Fruit fly (Drosophila melanogaster) Kc167 (cell line): Measurements from ENCODE around the gene kek5.

Experiments
- Myc ChIP-seq: fragments of >200 bp; optimal IDR thresholded peaks from 2 replicates; lab custom pipeline; 2017; ENCODE audit warnings: missing external identifiers
- Sin3A ChIP-seq: fragments of >200 bp; optimal IDR thresholded peaks from 2 replicates; lab custom pipeline; 2018; ENCODE audit warnings: missing external identifiers
- h ChIP-seq: fragments of >200 bp; optimal IDR thresholded peaks from 3 replicates; lab custom pipeline; 2018; ENCODE audit warnings: missing external identifiers
- insv ChIP-seq: fragments of >200 bp; optimal IDR thresholded peaks from 3 replicates; lab custom pipeline; 2018; ENCODE audit warnings: missing external identifiers
- psq ChIP-seq: fragments of >200 bp; optimal IDR thresholded peaks from 2 replicates; lab custom pipeline; 2017; ENCODE audit warnings: missing external identifiers
- ttk ChIP-seq: sonication (Bioruptor generic); optimal IDR thresholded peaks from 2 replicates; lab custom pipeline; 2017; ENCODE audit warnings: missing external identifiers

The kek5 gene

dm6 chrX:19358948-19359506 lies 6.0 kb downstream of the kek5 start:
- TF ChIP-seq h (lab: Kevin White, UChicago) (no peak), Myc (no peak), insv (no peak), psq (no peak), ttk (lab: Kevin White, UChicago) (no peak), Sin3A (lab: Kevin White, UChicago) (no peak)

- TF ChIP-seq Sin3A (lab: Kevin White, UChicago) (no peak), insv (no peak), Myc (no peak), ttk (lab: Kevin White, UChicago) (no peak), h (lab: Kevin White, UChicago) (no peak), psq (no peak)
These were observed 7.9 kb downstream of the kek5 start for dm6 chrX:19360735-19361405.

dm6 chrX:19361406-19361859 lies 8.5 kb downstream of the kek5 start:
- no peak for TF ChIP-seq Myc
- no peak for TF ChIP-seq psq
- TF ChIP-seq ttk (lab: Kevin White, UChicago) = no peak
- no peak for TF ChIP-seq insv
- no peak for TF ChIP-seq Sin3A (lab: Kevin White, UChicago)
- no peak for TF ChIP-seq h (lab: Kevin White, UChicago)

- no peak for TF ChIP-seq insv
- TF ChIP-seq h (lab: Kevin White, UChicago) = no peak
- TF ChIP-seq Sin3A (lab: Kevin White, UChicago) = no peak
- no peak for TF ChIP-seq Myc
- no peak for TF ChIP-seq psq
- TF ChIP-seq ttk (lab: Kevin White, UChicago) = no peak
These were observed 11.1 kb downstream of the kek5 start for dm6 chrX:19364034-19364433.

- TF ChIP-seq ttk (lab: Kevin White, UChicago) (no peak), Sin3A (lab: Kevin White, UChicago) (no peak), insv (no peak)
These were observed 16.9 kb downstream of the kek5 start for dm6 chrX:19369865-19370264.

dm6 chrX:19371135-19371938 lies 18.4 kb downstream of the kek5 start:
- TF ChIP-seq insv = no peak
- no peak for TF ChIP-seq Sin3A (lab: Kevin White, UChicago)
- TF ChIP-seq h (lab: Kevin White, UChicago) = no peak
- TF ChIP-seq Myc = no peak
- no peak for TF ChIP-seq psq
- TF ChIP-seq ttk (lab: Kevin White, UChicago) = no peak

dm6 chrX:19371996-19372410 lies 19.0 kb downstream of the kek5 start:
- no peak for TF ChIP-seq h (lab: Kevin White, UChicago)
- no peak for TF ChIP-seq insv
- no peak for TF ChIP-seq psq
- TF ChIP-seq Sin3A (lab: Kevin White, UChicago) = no peak
- TF ChIP-seq ttk (lab: Kevin White, UChicago) = no peak
- TF ChIP-seq Myc = no peak

- TF ChIP-seq h (lab: Kevin White, UChicago) (no peak), ttk (lab: Kevin White, UChicago) (no peak), insv (no peak), Myc (no peak), psq (no peak), Sin3A (lab: Kevin White, UChicago) (no peak)
These were observed 22.5 kb downstream of the kek5 start for dm6 chrX:19375450-19375849.

dm6 chrX:19390634-19391033 lies 37.7 kb downstream of the kek5 start:
- TF ChIP-seq insv (no peak), Sin3A (lab: Kevin White, UChicago) (no peak), h (lab: Kevin White, UChicago) (no peak), ttk (lab: Kevin White, UChicago) (no peak), psq (no peak), Myc (no peak)

dm6 chrX:19396689-19397088 lies 43.7 kb downstream of the kek5 start:
- no peak for TF ChIP-seq Myc
- no peak for TF ChIP-seq Sin3A (lab: Kevin White, UChicago)
- no peak for TF ChIP-seq psq
- no peak for TF ChIP-seq ttk (lab: Kevin White, UChicago)
- no peak for TF ChIP-seq insv
- TF ChIP-seq h (lab: Kevin White, UChicago) = no peak

dm6 chrX:19399570-19400191 lies 46.7 kb downstream of the kek5 start:
- TF ChIP-seq h (lab: Kevin White, UChicago) (no peak), Myc (no peak), psq (no peak), insv (no peak), ttk (lab: Kevin White, UChicago) (no peak)

- TF ChIP-seq h (lab: Kevin White, UChicago) = no peak
- no peak for TF ChIP-seq ttk (lab: Kevin White, UChicago)
- TF ChIP-seq Sin3A (lab: Kevin White, UChicago) = no peak
- TF ChIP-seq psq = no peak
- no peak for TF ChIP-seq insv
These were observed 47.6 kb downstream of the kek5 start for dm6 chrX:19400576-19400975.
